Fruit fly (Drosophila melanogaster) whole organism, embryonic: ENCODE data around the gene Pi4KIIalpha.

Source experiments
- Bteb2 ChIP-seq: fragments of 200-800 bp; sonication (Bioruptor generic); optimal IDR thresholded peaks from 2 replicates; lab custom pipeline; 2016; ENCODE audit warnings: missing biosample characterization, missing genetic modification characterization
- CG10321 ChIP-seq: fragments of 200-800 bp; sonication (Bioruptor generic); IDR thresholded peaks from 2 replicates; pipeline ENCODE4 v1.3.6; 2022; ENCODE audit warnings: missing biosample characterization, missing genetic modification characterization
- CG11247 ChIP-seq: fragments of 200-800 bp; sonication (Bioruptor generic); IDR thresholded peaks from 2 replicates; pipeline ENCODE4 v1.3.6; 2022; ENCODE audit warnings: missing biosample characterization, missing genetic modification characterization
- CG12104 ChIP-seq: fragments of 200-800 bp; sonication (Bioruptor generic); optimal IDR thresholded peaks from 3 replicates; lab custom pipeline; 2016; ENCODE audit warnings: missing biosample characterization, missing genetic modification characterization
- CG12299 ChIP-seq: fragments of 200-800 bp; sonication (Bioruptor generic); optimal IDR thresholded peaks from 2 replicates; lab custom pipeline; 2018; ENCODE audit warnings: missing biosample characterization, mild to moderate bottlenecking, missing genetic modification characterization
- CG14860 ChIP-seq: fragments of 200-800 bp; sonication (Bioruptor generic); IDR thresholded peaks from 3 replicates; pipeline ENCODE4 v1.3.6; 2022; ENCODE audit warnings: missing biosample characterization, missing genetic modification characterization; ENCODE audit not compliant: partially characterized antibody
- CG15269 ChIP-seq: fragments of 200-800 bp; sonication (Bioruptor generic); optimal IDR thresholded peaks from 2 replicates; lab custom pipeline; 2018; ENCODE audit warnings: missing biosample characterization, mild to moderate bottlenecking, missing genetic modification characterization, moderate library complexity
- CG17568 ChIP-seq: fragments of 200-800 bp; sonication (Bioruptor generic); optimal IDR thresholded peaks from 2 replicates; lab custom pipeline; 2018; ENCODE audit warnings: missing biosample characterization, mild to moderate bottlenecking, missing genetic modification characterization, moderate library complexity
- CG17802 ChIP-seq: fragments of 200-800 bp; sonication (Bioruptor generic); optimal IDR thresholded peaks from 2 replicates; lab custom pipeline; 2018; ENCODE audit warnings: missing biosample characterization, mild to moderate bottlenecking, missing genetic modification characterization, moderate library complexity
- CG18262 ChIP-seq: fragments of 200-800 bp; optimal IDR thresholded peaks from 3 replicates; lab custom pipeline; 2019; ENCODE audit warnings: missing biosample characterization, mild to moderate bottlenecking, missing genetic modification characterization, moderate library complexity
- CG2116 ChIP-seq: fragments of 200-800 bp; sonication (Bioruptor generic); optimal IDR thresholded peaks from 3 replicates; lab custom pipeline; 2018; ENCODE audit warnings: missing biosample characterization, mild to moderate bottlenecking, missing genetic modification characterization
- CG3163 ChIP-seq: fragments of 200-800 bp; sonication (Bioruptor generic); optimal IDR thresholded peaks from 3 replicates; lab custom pipeline; 2016; ENCODE audit warnings: missing biosample characterization, missing genetic modification characterization
- CG4404 ChIP-seq: fragments of 200-800 bp; sonication (Bioruptor generic); IDR thresholded peaks from 2 replicates; pipeline ENCODE4 v1.3.6; 2022; ENCODE audit warnings: missing biosample characterization, missing genetic modification characterization
- CG7786 ChIP-seq: fragments of 200-800 bp; sonication (Bioruptor generic); optimal IDR thresholded peaks from 2 replicates; lab custom pipeline; 2016; ENCODE audit warnings: missing biosample characterization, missing genetic modification characterization
- CG8281 ChIP-seq: fragments of 200-800 bp; sonication (Bioruptor generic); optimal IDR thresholded peaks from 2 replicates; lab custom pipeline; 2018; ENCODE audit warnings: missing biosample characterization, mild to moderate bottlenecking, missing genetic modification characterization, moderate library complexity
- CG8359 ChIP-seq: fragments of 200-800 bp; sonication (Bioruptor generic); optimal IDR thresholded peaks from 2 replicates; lab custom pipeline; 2017; ENCODE audit warnings: missing biosample characterization, mild to moderate bottlenecking, missing genetic modification characterization, borderline replicate concordance
- CG8924 ChIP-seq: fragments of 200-800 bp; optimal IDR thresholded peaks from 3 replicates; lab custom pipeline; 2019; ENCODE audit warnings: missing biosample characterization, mild to moderate bottlenecking, missing genetic modification characterization, moderate library complexity
- CG9876 ChIP-seq: fragments of 200-800 bp; sonication (Bioruptor generic); optimal IDR thresholded peaks from 2 replicates; lab custom pipeline; 2016; ENCODE audit warnings: missing biosample characterization, missing genetic modification characterization
- Camta ChIP-seq: fragments of 200-800 bp; sonication (Bioruptor generic); optimal IDR thresholded peaks from 2 replicates; lab custom pipeline; 2016; ENCODE audit warnings: missing biosample characterization, missing genetic modification characterization
- D19A ChIP-seq: fragments of 200-800 bp; optimal IDR thresholded peaks from 3 replicates; lab custom pipeline; 2019; ENCODE audit warnings: missing biosample characterization, mild to moderate bottlenecking, missing genetic modification characterization, moderate library complexity
- E2f1 ChIP-seq: fragments of 200-800 bp; sonication (Bioruptor generic); IDR thresholded peaks from 2 replicates; pipeline ENCODE4 v1.3.6; 2022; ENCODE audit warnings: missing biosample characterization, missing genetic modification characterization
- E2f2 ChIP-seq: fragments of 200-800 bp; sonication (Bioruptor generic); IDR thresholded peaks from 2 replicates; pipeline ENCODE4 v1.3.6; 2022; ENCODE audit warnings: missing biosample characterization, missing genetic modification characterization
- HLH54F ChIP-seq: fragments of 200-800 bp; sonication (Bioruptor generic); optimal IDR thresholded peaks from 3 replicates; lab custom pipeline; 2016; ENCODE audit warnings: missing biosample characterization, missing genetic modification characterization
- Med ChIP-seq: fragments of 200-800 bp; sonication (Bioruptor generic); peaks from one replicate; lab custom pipeline; 2016; ENCODE audit warnings: missing biosample characterization, missing genetic modification characterization, mild to moderate bottlenecking, inconsistent platforms, moderate library complexity
- Meics ChIP-seq: fragments of 200-800 bp; sonication (Bioruptor generic); optimal IDR thresholded peaks from 2 replicates; lab custom pipeline; 2017; ENCODE audit warnings: missing biosample characterization, mild to moderate bottlenecking, missing genetic modification characterization
- Neu2 ChIP-seq: fragments of 200-800 bp; sonication (Bioruptor generic); optimal IDR thresholded peaks from 3 replicates; lab custom pipeline; 2016; ENCODE audit warnings: missing biosample characterization, missing genetic modification characterization, borderline replicate concordance
- Nf-YC ChIP-seq: fragments of 200-800 bp; optimal IDR thresholded peaks from 3 replicates; lab custom pipeline; 2019; ENCODE audit warnings: missing biosample characterization, mild to moderate bottlenecking, missing genetic modification characterization, moderate library complexity
- Oli ChIP-seq: fragments of 200-800 bp; sonication (Bioruptor generic); optimal IDR thresholded peaks from 2 replicates; lab custom pipeline; 2018; ENCODE audit warnings: missing biosample characterization, mild to moderate bottlenecking, missing genetic modification characterization, moderate library complexity
- Side ChIP-seq: fragments of 200-800 bp; sonication (Bioruptor generic); optimal IDR thresholded peaks from 2 replicates; lab custom pipeline; 2016; ENCODE audit warnings: missing biosample characterization, missing genetic modification characterization
- Sox102F ChIP-seq: fragments of 200-800 bp; sonication (Bioruptor generic); optimal IDR thresholded peaks from 2 replicates; lab custom pipeline; 2018; ENCODE audit warnings: missing biosample characterization, mild to moderate bottlenecking, missing genetic modification characterization, moderate library complexity
- YL-1 ChIP-seq: fragments of 200-800 bp; sonication (Bioruptor generic); optimal IDR thresholded peaks from 3 replicates; lab custom pipeline; 2017; ENCODE audit warnings: missing biosample characterization, mild to moderate bottlenecking, missing genetic modification characterization
- fu2 ChIP-seq: fragments of 200-800 bp; sonication (Bioruptor generic); optimal IDR thresholded peaks from 2 replicates; lab custom pipeline; 2016; ENCODE audit warnings: missing biosample characterization, missing genetic modification characterization
- gcm ChIP-seq: fragments of 200-800 bp; sonication (Bioruptor generic); optimal IDR thresholded peaks from 2 replicates; lab custom pipeline; 2019; ENCODE audit warnings: missing biosample characterization, mild to moderate bottlenecking, missing genetic modification characterization, moderate library complexity
- gsb-n ChIP-seq: fragments of 200-800 bp; sonication (Bioruptor generic); optimal IDR thresholded peaks from 3 replicates; lab custom pipeline; 2018; ENCODE audit warnings: missing biosample characterization, mild to moderate bottlenecking, missing genetic modification characterization
- hb ChIP-seq: fragments of 200-800 bp; sonication (Bioruptor generic); IDR thresholded peaks from 3 replicates; pipeline ENCODE4 v1.3.6; 2022; ENCODE audit warnings: missing biosample characterization, missing genetic modification characterization; ENCODE audit not compliant: partially characterized antibody
- lab ChIP-seq: fragments of 200-800 bp; sonication (Bioruptor generic); optimal IDR thresholded peaks from 3 replicates; lab custom pipeline; 2017; ENCODE audit warnings: missing biosample characterization, missing genetic modification characterization, mild to moderate bottlenecking, moderate library complexity, missing genetic modification reagents
- lbe ChIP-seq: fragments of 200-800 bp; sonication (Bioruptor generic); optimal IDR thresholded peaks from 2 replicates; lab custom pipeline; 2016; ENCODE audit warnings: missing biosample characterization, mild to moderate bottlenecking, missing genetic modification characterization
- lmd ChIP-seq: fragments of 200-800 bp; sonication (Bioruptor generic); IDR thresholded peaks from 2 replicates; pipeline ENCODE4 v1.3.6; 2022; ENCODE audit warnings: missing biosample characterization, missing genetic modification characterization
- lov ChIP-seq, 2 experiments: fragments of 200-800 bp in 1 of 2; fragments of >200 bp in 1 of 2; sonication (Bioruptor generic) in 1 of 2; IDR thresholded peaks in 1 of 2; optimal IDR thresholded peaks in 1 of 2; 2 replicates in 1 of 2; 3 replicates in 1 of 2; pipeline versions ENCODE4 v1.3.6 to Lab custom; 2017 to 2022; ENCODE audit warnings: missing biosample characterization in 1 of 2, missing genetic modification characterization in 1 of 2
- maf-S ChIP-seq: fragments of 200-800 bp; sonication (Bioruptor generic); optimal IDR thresholded peaks from 2 replicates; lab custom pipeline; 2016; ENCODE audit warnings: missing biosample characterization, missing genetic modification characterization
- nerfin-2 ChIP-seq: fragments of 200-800 bp; sonication (Bioruptor generic); IDR thresholded peaks from 2 replicates; pipeline ENCODE4 v1.3.6; 2022; ENCODE audit warnings: missing biosample characterization, missing genetic modification characterization; ENCODE audit not compliant: partially characterized antibody
- pb ChIP-seq: fragments of 200-800 bp; sonication (Bioruptor generic); optimal IDR thresholded peaks from 3 replicates; lab custom pipeline; 2016; ENCODE audit warnings: missing biosample characterization, missing genetic modification characterization
- pnt ChIP-seq: fragments of 200-800 bp; sonication (Bioruptor generic); optimal IDR thresholded peaks from 3 replicates; lab custom pipeline; 2016; ENCODE audit warnings: missing biosample characterization, missing genetic modification characterization
- pzg ChIP-seq: fragments of 200-800 bp; sonication (Bioruptor generic); optimal IDR thresholded peaks from 3 replicates; lab custom pipeline; 2018; ENCODE audit warnings: missing biosample characterization, mild to moderate bottlenecking, missing genetic modification characterization, moderate library complexity
- shn ChIP-seq: fragments of 200-800 bp; sonication (Bioruptor generic); optimal IDR thresholded peaks from 3 replicates; lab custom pipeline; 2016; ENCODE audit warnings: missing biosample characterization, missing genetic modification characterization
- slou ChIP-seq: fragments of 200-800 bp; sonication (Bioruptor generic); optimal IDR thresholded peaks from 3 replicates; lab custom pipeline; 2016; ENCODE audit warnings: missing biosample characterization, missing genetic modification characterization
- sqz ChIP-seq: fragments of 200-800 bp; sonication (Bioruptor generic); optimal IDR thresholded peaks from 3 replicates; lab custom pipeline; 2018; ENCODE audit warnings: missing biosample characterization, mild to moderate bottlenecking, missing genetic modification characterization
- stwl ChIP-seq: fragments of 200-800 bp; sonication (Bioruptor generic); optimal IDR thresholded peaks from 3 replicates; lab custom pipeline; 2018; ENCODE audit warnings: missing biosample characterization, mild to moderate bottlenecking, missing genetic modification characterization, moderate library complexity
- trh ChIP-seq: fragments of 200-800 bp; sonication (Bioruptor generic); optimal IDR thresholded peaks from 2 replicates; lab custom pipeline; 2016; ENCODE audit warnings: missing biosample characterization, missing genetic modification characterization
- z ChIP-seq: fragments of 200-800 bp; sonication (Bioruptor generic); IDR thresholded peaks from 3 replicates; pipeline ENCODE4 v1.3.6; 2022; ENCODE audit warnings: missing biosample characterization, missing genetic modification characterization

The Pi4KIIalpha gene

DNA sequence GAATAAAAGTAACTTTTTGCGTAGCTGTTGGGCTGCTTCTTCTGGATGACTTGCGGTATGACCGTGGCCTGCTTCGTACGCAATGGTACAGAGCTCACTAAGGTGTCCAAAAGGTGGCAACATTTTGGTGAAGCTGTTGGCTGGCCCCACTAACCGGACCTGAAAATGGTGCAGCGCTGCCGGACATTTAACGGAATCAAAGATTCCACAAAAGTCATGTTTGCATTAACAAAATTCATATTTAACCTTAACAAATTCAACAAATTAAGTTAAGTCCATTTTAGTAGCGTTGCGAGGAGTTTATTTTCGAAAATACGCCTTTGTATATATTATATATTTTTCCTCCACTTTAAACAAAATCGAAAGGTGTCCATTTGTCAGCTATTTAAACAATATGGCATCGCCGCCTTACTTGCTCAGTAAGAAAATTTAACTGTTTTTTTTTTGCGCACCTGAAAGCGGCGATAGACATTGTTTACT lies 37.6 kb upstream of the Pi4KIIalpha start, which contains the start of the genes kra and SecS (continued):
- TF ChIP-seq CG8359 (GFP tag; lab: Kevin White, UChicago) (no peak), CG7786 (GFP tag; lab: Kevin White, UChicago) (peak; percentile 42), Side (GFP tag; lab: Kevin White, UChicago) (peak; percentile 47), lmd (GFP tag; lab: Robert Waterston, UW) (no peak), lab (GFP tag; lab: Kevin White, UChicago) (peak; percentile 52), CG9876 (GFP tag; lab: Kevin White, UChicago) (peak; percentile 44), CG18262 (peak; percentile 27), D19A (tag; lab: Kevin White, UChicago) (peak; percentile 30), gcm (GFP tag; lab: Kevin White, UChicago) (no peak), CG8281 (no peak), HLH54F (peak; percentile 53), CG2116 (GFP tag; lab: Kevin White, UChicago) (peak; percentile 78), CG17568 (GFP tag; lab: Kevin White, UChicago) (no peak), Bteb2 (GFP tag; lab: Kevin White, UChicago) (peak; percentile 29), lbe (GFP tag; lab: Kevin White, UChicago) (peak; percentile 47), Sox102F (GFP tag; lab: Kevin White, UChicago) (no peak), shn (GFP tag; lab: Kevin White, UChicago) (peak; percentile 49), Neu2 (GFP tag; lab: Kevin White, UChicago) (no peak), sqz (GFP tag; lab: Kevin White, UChicago) (no peak), CG4404 (no peak), lov (optimal IDR thresholded peaks at IDR 0.05; lab: Kevin White, UChicago) (no peak), lov (GFP tag; IDR thresholded peaks at IDR 0.05; lab: Robert Waterston, UW) (no peak), CG14860 (no peak), maf-S (GFP tag; lab: Kevin White, UChicago) (peak; percentile 66), trh (GFP tag; lab: Kevin White, UChicago) (peak; percentile 35), fu2 (no peak), CG3163 (GFP tag; lab: Kevin White, UChicago) (no peak), stwl (tag; lab: Kevin White, UChicago) (peak; percentile 86), Nf-YC (tag; lab: Kevin White, UChicago) (peak; percentile 57), nerfin-2 (GFP tag; lab: Robert Waterston, UW) (no peak), CG10321 (no peak), CG8924 (tag; lab: Kevin White, UChicago) (peak; percentile 48), CG17802 (tag; lab: Kevin White, UChicago) (no peak), E2f2 (GFP tag; lab: Robert Waterston, UW) (no peak), Camta (GFP tag; lab: Kevin White, UChicago) (peak; percentile 5), CG15269 (tag; lab: Kevin White, UChicago) (peak; percentile 54), slou (GFP tag; lab: Kevin White, UChicago) (peak; percentile 65), pb (no peak), Med (GFP tag; lab: Kevin White, UChicago) (peak; percentile 89), Oli (tag; lab: Kevin White, UChicago) (no peak), pzg (GFP tag; lab: Kevin White, UChicago) (peak; percentile 93), Meics (peak; percentile 53), CG12299 (tag; lab: Kevin White, UChicago) (peak; percentile 43), gsb-n (tag; lab: Kevin White, UChicago) (no peak), YL-1 (GFP tag; lab: Kevin White, UChicago) (peak; percentile 77), E2f1 (GFP tag; lab: Robert Waterston, UW) (no peak), pnt (GFP tag; lab: Kevin White, UChicago) (peak; percentile 21), z (no peak), CG12104 (GFP tag; lab: Kevin White, UChicago) (peak; percentile 75), CG11247 (no peak), hb (GFP tag; lab: Robert Waterston, UW) (no peak)
